Worm (Caenorhabditis elegans) whole organism, L4 larva: ENCODE results near the gene cest-9.1.

Source experiments
- F49E8.2 ChIP-seq: sonication (generic microtip); optimal IDR thresholded peaks from 2 replicates; lab custom pipeline; 2016; ENCODE audit warnings: missing compliant biosample characterization, mild to moderate bottlenecking, missing genetic modification characterization, borderline replicate concordance
- T20F7.1 ChIP-seq: fragments of 200-800 bp; sonication (Bioruptor generic); optimal IDR thresholded peaks from 2 replicates; lab custom pipeline; 2018; ENCODE audit warnings: mild to moderate bottlenecking, missing genetic modification characterization, missing compliant biosample characterization
- T26A8.4 ChIP-seq: fragments of 200-800 bp; sonication (Bioruptor generic); IDR thresholded peaks from 2 replicates; pipeline ENCODE4 v1.3.6; 2022; ENCODE audit warnings: missing genetic modification characterization, missing compliant biosample characterization
- Y105C5A.15 ChIP-seq: fragments of 200-800 bp; sonication (Bioruptor generic); IDR thresholded peaks from 2 replicates; pipeline ENCODE4 v1.3.6; 2022; ENCODE audit warnings: missing genetic modification characterization, missing compliant biosample characterization
- Y75B8A.6 ChIP-seq: fragments of 200-800 bp; sonication (Bioruptor generic); IDR thresholded peaks from 2 replicates; pipeline ENCODE4 v1.3.6; 2022; ENCODE audit warnings: missing genetic modification reagents, missing genetic modification characterization, missing compliant biosample characterization
- ZK337.2 ChIP-seq: fragments of 200-800 bp; sonication (Bioruptor generic); IDR thresholded peaks from 2 replicates; pipeline ENCODE4 v1.3.6; 2022; ENCODE audit warnings: missing genetic modification reagents, missing genetic modification characterization, missing compliant biosample characterization
- aha-1 ChIP-seq: fragments of 150-350 bp; peaks from one replicate; lab custom pipeline; 2014; ENCODE audit warnings: missing biosample characterization, missing genetic modification characterization
- ceh-44 ChIP-seq: fragments of 200-800 bp; sonication (Bioruptor generic); IDR thresholded peaks from 2 replicates; pipeline ENCODE4 v1.3.6; 2022; ENCODE audit warnings: missing genetic modification reagents, missing genetic modification characterization, missing compliant biosample characterization
- ceh-82 ChIP-seq: sonication (generic microtip); optimal IDR thresholded peaks from 2 replicates; lab custom pipeline; 2017; ENCODE audit warnings: missing biosample characterization, missing genetic modification characterization
- daf-16 ChIP-seq, 3 experiments: sonication (generic microtip); optimal IDR thresholded peaks; 2 replicates each; lab custom pipeline; 2016 to 2017; ENCODE audit warnings: missing genetic modification characterization in 3 of 3, missing genetic modification reagents in 3 of 3, mild to moderate bottlenecking in 2 of 3, missing compliant biosample characterization in 2 of 3, missing biosample characterization in 1 of 3, moderate library complexity in 1 of 3
- dmd-6 ChIP-seq: fragments of 200-800 bp; sonication (Bioruptor generic); IDR thresholded peaks from 2 replicates; pipeline ENCODE4 v1.3.6; 2022; ENCODE audit warnings: missing genetic modification reagents, missing genetic modification characterization, missing compliant biosample characterization
- dmd-8 ChIP-seq: fragments of 200-800 bp; sonication (Bioruptor generic); IDR thresholded peaks from 2 replicates; pipeline ENCODE4 v1.3.6; 2022; ENCODE audit warnings: missing genetic modification characterization, missing compliant biosample characterization
- dmd-9 ChIP-seq: fragments of 200-800 bp; sonication (Bioruptor generic); IDR thresholded peaks from 2 replicates; pipeline ENCODE4 v1.3.6; 2022; ENCODE audit warnings: missing genetic modification reagents, missing genetic modification characterization, missing compliant biosample characterization
- dve-1 ChIP-seq: sonication (generic microtip); optimal IDR thresholded peaks from 2 replicates; lab custom pipeline; 2017; ENCODE audit warnings: antibody characterized with exemption, mild to moderate bottlenecking, missing genetic modification characterization, missing compliant biosample characterization; ENCODE audit not compliant: insufficient read depth
- hlh-11 ChIP-seq: fragments of 200-800 bp; sonication (Bioruptor generic); optimal IDR thresholded peaks from 2 replicates; lab custom pipeline; 2018; ENCODE audit warnings: mild to moderate bottlenecking, missing genetic modification characterization, missing compliant biosample characterization
- hlh-30 ChIP-seq: sonication (generic microtip); optimal IDR thresholded peaks from 2 replicates; lab custom pipeline; 2017; ENCODE audit warnings: antibody characterized with exemption, mild to moderate bottlenecking, missing genetic modification characterization, missing compliant biosample characterization; ENCODE audit not compliant: insufficient read depth
- hmg-1.1 ChIP-seq: fragments of 200-800 bp; sonication (Bioruptor generic); IDR thresholded peaks from 2 replicates; pipeline ENCODE4 v1.3.6; 2022; ENCODE audit warnings: missing genetic modification reagents, missing genetic modification characterization, missing compliant biosample characterization
- lim-7 ChIP-seq: fragments of 200-800 bp; sonication (Bioruptor generic); IDR thresholded peaks from 2 replicates; pipeline ENCODE4 v1.3.6; 2022; ENCODE audit warnings: missing genetic modification characterization, missing compliant biosample characterization
- lin-1 ChIP-seq: fragments of 200-800 bp; sonication (Bioruptor generic); IDR thresholded peaks from 2 replicates; pipeline ENCODE4 v1.3.6; 2022; ENCODE audit warnings: missing genetic modification reagents, missing genetic modification characterization, missing compliant biosample characterization
- lsy-2 ChIP-seq, 2 experiments: fragments of 150-350 bp in 1 of 2; sonication (generic microtip) in 1 of 2; optimal IDR thresholded peaks; 2 replicates each; lab custom pipeline; 2014 to 2017; ENCODE audit warnings: missing biosample characterization in 2 of 2, missing genetic modification characterization in 2 of 2
- madf-5 ChIP-seq, 2 experiments: fragments of 200-800 bp; sonication (Bioruptor generic); IDR thresholded peaks; 2 replicates each; pipeline ENCODE4 v1.3.6; 2022; ENCODE audit warnings: missing compliant biosample characterization in 2 of 2, missing genetic modification characterization in 2 of 2
- mdl-1 ChIP-seq, 2 experiments: fragments of 150-350 bp in 1 of 2; sonication (generic microtip) in 1 of 2; optimal IDR thresholded peaks; 2 replicates each; lab custom pipeline; 2014 to 2017; ENCODE audit warnings: missing biosample characterization in 2 of 2, missing genetic modification characterization in 2 of 2
- mdt-29 ChIP-seq: fragments of 200-800 bp; sonication (Bioruptor generic); IDR thresholded peaks from 2 replicates; pipeline ENCODE4 v1.3.6; 2022; ENCODE audit warnings: missing genetic modification reagents, missing genetic modification characterization, missing compliant biosample characterization
- mxl-3 ChIP-seq: fragments of 200-800 bp; sonication (Bioruptor generic); optimal IDR thresholded peaks from 2 replicates; lab custom pipeline; 2018; ENCODE audit warnings: mild to moderate bottlenecking, missing genetic modification characterization, missing compliant biosample characterization
- nhr-102 ChIP-seq: sonication (generic microtip); optimal IDR thresholded peaks from 2 replicates; lab custom pipeline; 2016; ENCODE audit warnings: mild to moderate bottlenecking, missing genetic modification characterization, moderate library complexity, missing compliant biosample characterization
- nhr-237 ChIP-seq: sonication (generic microtip); optimal IDR thresholded peaks from 2 replicates; lab custom pipeline; 2017; ENCODE audit warnings: missing biosample characterization, missing genetic modification characterization
- nhr-25 ChIP-seq: sonication (generic microtip); optimal IDR thresholded peaks from 2 replicates; lab custom pipeline; 2017; ENCODE audit warnings: missing genetic modification characterization, mild to moderate bottlenecking, missing compliant biosample characterization, antibody characterized with exemption, moderate library complexity, borderline replicate concordance; ENCODE audit not compliant: insufficient read depth
- nhr-28 ChIP-seq: fragments of 150-350 bp; optimal IDR thresholded peaks from 2 replicates; lab custom pipeline; 2014; ENCODE audit warnings: missing biosample characterization, missing genetic modification characterization
- nhr-6 ChIP-seq: fragments of 150-350 bp; optimal IDR thresholded peaks from 2 replicates; lab custom pipeline; 2014; ENCODE audit warnings: missing biosample characterization, missing genetic modification characterization
- pha-4 ChIP-seq, 2 experiments: fragments of 150-350 bp in 1 of 2; fragments of 200-800 bp in 1 of 2; sonication (Bioruptor generic) in 1 of 2; IDR thresholded peaks in 1 of 2; optimal IDR thresholded peaks in 1 of 2; 2 replicates each; pipeline versions ENCODE4 v1.3.6 to Lab custom; 2014 to 2022; ENCODE audit warnings: missing genetic modification characterization in 2 of 2, missing genetic modification reagents in 2 of 2, missing biosample characterization in 1 of 2, missing compliant biosample characterization in 1 of 2
- php-3 ChIP-seq: fragments of 200-800 bp; sonication (Bioruptor generic); IDR thresholded peaks from 2 replicates; pipeline ENCODE4 v1.3.6; 2022; ENCODE audit warnings: missing genetic modification reagents, missing genetic modification characterization, missing compliant biosample characterization
- pqm-1 ChIP-seq: sonication (generic microtip); optimal IDR thresholded peaks from 2 replicates; lab custom pipeline; 2017; ENCODE audit warnings: missing biosample characterization, missing genetic modification characterization
- rbr-2 ChIP-seq: sonication (generic microtip); optimal IDR thresholded peaks from 2 replicates; lab custom pipeline; 2016; ENCODE audit warnings: missing genotype, missing genetic modification characterization, missing compliant biosample characterization
- saeg-2 ChIP-seq: fragments of 200-800 bp; sonication (Bioruptor generic); IDR thresholded peaks from 2 replicates; pipeline ENCODE4 v1.3.6; 2022; ENCODE audit warnings: missing genetic modification reagents, missing genetic modification characterization, missing compliant biosample characterization
- snpc-1.2 ChIP-seq: fragments of 200-800 bp; sonication (Bioruptor generic); IDR thresholded peaks from 2 replicates; pipeline ENCODE4 v1.3.6; 2022; ENCODE audit warnings: missing genetic modification reagents, missing genetic modification characterization, missing compliant biosample characterization
- snpc-4 ChIP-seq: fragments of 150-350 bp; optimal IDR thresholded peaks from 2 replicates; lab custom pipeline; 2014; ENCODE audit warnings: missing biosample characterization, missing genetic modification characterization
- spr-1 ChIP-seq: sonication (generic microtip); optimal IDR thresholded peaks from 2 replicates; lab custom pipeline; 2016; ENCODE audit warnings: mild to moderate bottlenecking, missing genetic modification characterization, missing compliant biosample characterization
- spr-3 ChIP-seq: fragments of 200-800 bp; sonication (Bioruptor generic); optimal IDR thresholded peaks from 2 replicates; lab custom pipeline; 2018; ENCODE audit warnings: mild to moderate bottlenecking, missing genetic modification characterization, missing compliant biosample characterization
- tra-1 ChIP-seq: fragments of 200-800 bp; sonication (Bioruptor generic); IDR thresholded peaks from 2 replicates; pipeline ENCODE4 v1.3.6; 2022; ENCODE audit warnings: missing genetic modification reagents, missing genetic modification characterization, missing compliant biosample characterization
- unc-130 ChIP-seq: sonication (generic microtip); optimal IDR thresholded peaks from 2 replicates; lab custom pipeline; 2016; ENCODE audit warnings: missing genetic modification reagents, missing genetic modification characterization, missing compliant biosample characterization
- unc-62 ChIP-seq, 3 experiments: fragments of 150-350 bp in 1 of 3; sonication (generic microtip); optimal IDR thresholded peaks in 2 of 3; peaks in 1 of 3; 1 replicate in 1 of 3; 2 replicates in 2 of 3; lab custom pipeline; 2014 to 2017; ENCODE audit warnings: missing biosample characterization in 3 of 3, missing genetic modification characterization in 3 of 3, missing genetic modification reagents in 3 of 3, missing genotype in 1 of 3

Gene cest-9.1

DNA sequence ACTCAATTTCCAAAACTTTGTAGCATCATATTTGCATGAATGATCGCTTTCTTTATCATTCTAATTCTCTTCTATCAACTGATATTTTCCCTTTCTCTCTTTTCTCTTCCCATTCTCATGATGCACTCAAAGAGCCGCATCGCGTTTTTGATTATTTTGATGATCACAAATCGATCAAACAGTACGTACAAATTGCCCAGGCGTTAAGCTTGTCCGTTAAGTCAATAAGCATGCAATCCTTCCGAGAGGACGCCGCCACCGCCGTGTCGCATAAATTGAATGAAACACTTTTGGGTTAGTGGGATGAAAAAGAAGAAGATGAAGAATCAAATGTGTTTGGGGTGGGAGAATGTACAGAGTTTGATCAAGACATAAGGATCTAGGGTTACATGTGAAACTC, 44.4 kb upstream of the cest-9.1 start:
- TF ChIP-seq spr-1 (tag; lab: Kevin White, UChicago) (no peak), dmd-8 (GFP tag; lab: Robert Waterston, UW) (no peak), T26A8.4 (GFP tag; lab: Robert Waterston, UW) (no peak), pha-4 (GFP tag; IDR thresholded peaks at IDR 0.05; lab: Robert Waterston, UW) (no peak), pha-4 (tag; optimal IDR thresholded peaks at IDR 0.05; lab: Kevin White, UChicago) (no peak), hlh-11 (tag; lab: Kevin White, UChicago) (peak; percentile 41), nhr-28 (tag; lab: Kevin White, UChicago) (peak; percentile 11), hlh-30 (tag; lab: Kevin White, UChicago) (peak; percentile 25), dmd-6 (GFP tag; lab: Robert Waterston, UW) (0 out of 2 replicates have a peak, but pooled peaks have one; percentile 30), daf-16 (GFP tag; optimal IDR thresholded peaks at IDR 0.05; lab: Kevin White, UChicago) (no peak), daf-16 (tag; optimal IDR thresholded peaks at IDR 0.05; lab: Kevin White, UChicago) (peak; percentile 13), nhr-102 (tag; lab: Kevin White, UChicago) (no peak), nhr-25 (tag; lab: Kevin White, UChicago) (peak; percentile 12), madf-5 (GFP tag; IDR thresholded peaks at IDR 0.05; lab: Robert Waterston, UW) (no peak), dve-1 (tag; lab: Kevin White, UChicago) (peak; percentile 57)
- TF ChIP-seq, all 104 proteins: peak for 7

DNA sequence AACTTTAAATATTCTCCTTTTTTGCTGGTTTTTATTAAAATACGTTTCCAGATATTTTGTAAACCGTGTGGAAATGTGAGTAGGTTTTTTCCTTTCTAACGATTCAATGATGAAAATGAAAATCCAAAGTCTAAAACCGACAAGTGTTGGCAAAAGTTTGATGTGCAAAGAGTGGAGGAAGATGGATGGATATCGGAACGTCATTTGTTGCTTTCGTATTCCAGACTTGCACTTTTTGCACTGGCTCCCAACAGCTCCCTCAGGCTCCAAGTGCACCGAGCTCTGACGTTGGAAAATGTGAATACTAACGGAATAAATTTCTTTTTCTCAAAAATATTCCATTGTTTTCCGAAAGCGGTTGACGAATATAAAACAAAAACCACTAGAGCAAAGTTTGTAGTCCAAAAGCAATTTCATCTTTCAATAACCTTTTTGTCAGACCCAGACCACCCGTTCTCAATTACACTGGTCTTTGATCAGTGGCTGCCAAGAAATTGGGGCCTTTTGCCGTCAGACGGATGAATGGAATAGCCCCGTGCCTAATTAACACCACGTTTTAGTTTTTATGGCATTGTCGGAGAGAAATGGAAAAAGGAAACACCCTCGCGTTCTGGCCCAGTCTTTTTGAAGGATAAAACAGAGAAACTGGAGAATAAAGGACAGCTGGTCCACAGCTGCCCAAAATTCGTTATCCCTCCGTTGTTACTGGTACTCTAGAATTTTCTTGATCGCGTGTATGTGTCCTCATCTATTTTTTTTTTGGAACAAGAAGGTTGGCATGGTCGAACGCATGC, 43.1 kb upstream of the cest-9.1 start:
- TF ChIP-seq nhr-28 (tag; lab: Kevin White, UChicago) (no peak), mxl-3 (GFP tag; lab: Kevin White, UChicago) (peak; percentile 16), snpc-4 (tag; lab: Kevin White, UChicago) (no peak), nhr-6 (tag; lab: Kevin White, UChicago) (no peak), unc-130 (GFP tag; lab: Kevin White, UChicago) (no peak), tra-1 (GFP tag; lab: Robert Waterston, UW) (0 out of 2 replicates have a peak, but pooled peaks have one; percentile 13), Y75B8A.6 (GFP tag; lab: Robert Waterston, UW) (no peak), ZK337.2 (GFP tag; lab: Robert Waterston, UW) (no peak), snpc-1.2 (GFP tag; lab: Robert Waterston, UW) (no peak), Y105C5A.15 (no peak), hlh-30 (tag; lab: Kevin White, UChicago) (peak; percentile 29), spr-1 (tag; lab: Kevin White, UChicago) (no peak), F49E8.2 (no peak), pqm-1 (tag; lab: Kevin White, UChicago) (no peak), dmd-6 (GFP tag; lab: Robert Waterston, UW) (peak; percentile 28; the same call in 1 of the 2 replicates), T20F7.1 (GFP tag; lab: Kevin White, UChicago) (no peak), aha-1 (tag; lab: Kevin White, UChicago) (peak; percentile 78), unc-62 (GFP tag; optimal IDR thresholded peaks at IDR 0.05 in 1 of 2; lab: Kevin White, UChicago) (peak in 1 of 2 experiments; percentile 97), unc-62 (tag; optimal IDR thresholded peaks at IDR 0.05; lab: Kevin White, UChicago) (no peak), mdl-1 (tag; optimal IDR thresholded peaks at IDR 0.05; lab: Kevin White, UChicago) (peak in 1 of 2 experiments; percentile 31), lim-7 (GFP tag; lab: Robert Waterston, UW) (no peak), lin-1 (GFP tag; lab: Robert Waterston, UW) (no peak), dve-1 (tag; lab: Kevin White, UChicago) (no peak), nhr-25 (tag; lab: Kevin White, UChicago) (no peak), ceh-44 (GFP tag; lab: Robert Waterston, UW) (no peak), hlh-11 (tag; lab: Kevin White, UChicago) (peak; percentile 12), rbr-2 (peak; percentile 16), ceh-82 (tag; lab: Kevin White, UChicago) (no peak), lsy-2 (tag; optimal IDR thresholded peaks at IDR 0.05; lab: Kevin White, UChicago) (no peak), saeg-2 (GFP tag; lab: Robert Waterston, UW) (no peak), spr-3 (GFP tag; lab: Kevin White, UChicago) (no peak), php-3 (GFP tag; lab: Robert Waterston, UW) (no peak), nhr-237 (tag; lab: Kevin White, UChicago) (no peak), dmd-9 (GFP tag; lab: Robert Waterston, UW) (no peak), mdt-29 (GFP tag; lab: Robert Waterston, UW) (no peak), hmg-1.1 (no peak)
